Worm (Caenorhabditis elegans) whole organism, young adult: Measurements from ENCODE around the gene vha-14.
A peak's percentile ranks its signal among the peaks of the same experiment; 100 is the strongest.

ENCODE experiments used
- B0019.2 ChIP-seq: fragments of 200-800 bp; sonication (Bioruptor generic); conservative IDR thresholded peaks from 2 replicates; pipeline ENCODE4 v1.3.6; 2022; ENCODE audit warnings: missing genetic modification reagents, missing genetic modification characterization, missing compliant biosample characterization
- F23B12.7 ChIP-seq: sonication (generic microtip); optimal IDR thresholded peaks from 2 replicates; lab custom pipeline; 2017; ENCODE audit warnings: missing genetic modification characterization, mild to moderate bottlenecking, missing compliant biosample characterization, antibody characterized with exemption, moderate library complexity; ENCODE audit not compliant: insufficient read depth
- F52B5.7 ChIP-seq: sonication (generic microtip); optimal IDR thresholded peaks from 2 replicates; lab custom pipeline; 2016; ENCODE audit warnings: mild to moderate bottlenecking, missing genetic modification characterization, missing compliant biosample characterization
- Y53G8AR.9 ChIP-seq: fragments of 200-800 bp; sonication (Bioruptor generic); conservative IDR thresholded peaks from 2 replicates; pipeline ENCODE4 v1.3.6; 2022; ENCODE audit warnings: missing genetic modification reagents, missing genetic modification characterization, missing compliant biosample characterization
- Y67H2A.10 ChIP-seq: fragments of 200-800 bp; sonication (Bioruptor generic); conservative IDR thresholded peaks from 2 replicates; pipeline ENCODE4 v1.3.6; 2022; ENCODE audit warnings: missing genetic modification reagents, missing genetic modification characterization, missing compliant biosample characterization
- Y79H2A.3 ChIP-seq: fragments of 200-800 bp; sonication (Bioruptor generic); conservative IDR thresholded peaks from 2 replicates; pipeline ENCODE4 v1.3.6; 2022; ENCODE audit warnings: missing genetic modification reagents, missing genetic modification characterization, missing compliant biosample characterization
- Y95B8A.8 ChIP-seq: fragments of 200-800 bp; sonication (Bioruptor generic); IDR thresholded peaks from 2 replicates; pipeline ENCODE4 v1.3.6; 2022; ENCODE audit warnings: missing genetic modification reagents, missing genetic modification characterization, missing compliant biosample characterization
- ama-1 ChIP-seq, 3 experiments: fragments of 150-350 bp in 1 of 3; sonication (generic microtip) in 2 of 3; optimal IDR thresholded peaks; 2 replicates each; lab custom pipeline; 2014 to 2018; ENCODE audit warnings: missing biosample characterization in 2 of 3, missing genetic modification characterization in 2 of 3, missing genetic modification reagents in 2 of 3
- aptf-3 ChIP-seq: fragments of 200-800 bp; sonication (Bioruptor generic); IDR thresholded peaks from 2 replicates; pipeline ENCODE4 v1.3.6; 2022; ENCODE audit warnings: missing genetic modification characterization, missing compliant biosample characterization
- atf-7 ChIP-seq: sonication (generic microtip); optimal IDR thresholded peaks from 2 replicates; lab custom pipeline; 2017; ENCODE audit warnings: mild to moderate bottlenecking, missing genetic modification characterization, missing compliant biosample characterization
- attf-3 ChIP-seq: fragments of 200-800 bp; sonication (Bioruptor generic); conservative IDR thresholded peaks from 2 replicates; pipeline ENCODE4 v1.3.6; 2022; ENCODE audit warnings: missing genetic modification reagents, missing genetic modification characterization, missing compliant biosample characterization
- attf-5 ChIP-seq: fragments of 200-800 bp; sonication (Bioruptor generic); optimal IDR thresholded peaks from 2 replicates; lab custom pipeline; 2018; ENCODE audit warnings: mild to moderate bottlenecking, missing genetic modification characterization, missing compliant biosample characterization
- attf-6 ChIP-seq: fragments of 200-800 bp; sonication (Bioruptor generic); IDR thresholded peaks from 2 replicates; pipeline ENCODE4 v1.3.6; 2022; ENCODE audit warnings: missing genetic modification reagents, missing genetic modification characterization, missing compliant biosample characterization
- ceh-100 ChIP-seq: fragments of 200-800 bp; sonication (Bioruptor generic); IDR thresholded peaks from 2 replicates; pipeline ENCODE4 v1.3.6; 2022; ENCODE audit warnings: missing genetic modification reagents, missing genetic modification characterization, missing compliant biosample characterization
- die-1 ChIP-seq: sonication (generic microtip); optimal IDR thresholded peaks from 2 replicates; lab custom pipeline; 2016; ENCODE audit warnings: missing genotype, mild to moderate bottlenecking, missing genetic modification characterization, missing compliant biosample characterization
- egl-18 ChIP-seq: fragments of 200-800 bp; sonication (Bioruptor generic); IDR thresholded peaks from 2 replicates; pipeline ENCODE4 v1.3.6; 2022; ENCODE audit warnings: missing genetic modification reagents, missing genetic modification characterization, missing compliant biosample characterization
- fkh-3 ChIP-seq: sonication (generic microtip); optimal IDR thresholded peaks from 2 replicates; lab custom pipeline; 2016; ENCODE audit warnings: mild to moderate bottlenecking, missing genetic modification characterization, missing compliant biosample characterization
- him-1 ChIP-seq: sonication (generic microtip); optimal IDR thresholded peaks from 2 replicates; lab custom pipeline; 2016; ENCODE audit warnings: missing genotype, missing genetic modification reagents, missing genetic modification characterization, missing compliant biosample characterization
- lag-1 ChIP-seq: fragments of 200-800 bp; sonication (Bioruptor generic); IDR thresholded peaks from 2 replicates; pipeline ENCODE4 v1.3.6; 2022; ENCODE audit warnings: missing genetic modification reagents, missing genetic modification characterization, missing compliant biosample characterization
- let-607 ChIP-seq, 2 experiments: fragments of 200-800 bp in 1 of 2; sonication (Bioruptor generic) in 1 of 2; sonication (generic microtip) in 1 of 2; optimal IDR thresholded peaks; 2 replicates each; lab custom pipeline; 2016 to 2018; ENCODE audit warnings: mild to moderate bottlenecking in 2 of 2, missing compliant biosample characterization in 2 of 2, missing genetic modification characterization in 2 of 2, moderate library complexity in 2 of 2, missing genotype in 1 of 2
- lin-26 ChIP-seq: fragments of 200-800 bp; sonication (Bioruptor generic); IDR thresholded peaks from 2 replicates; pipeline ENCODE4 v1.3.6; 2022; ENCODE audit warnings: missing genetic modification reagents, missing genetic modification characterization, missing compliant biosample characterization
- lin-40 ChIP-seq: sonication (generic microtip); optimal IDR thresholded peaks from 2 replicates; lab custom pipeline; 2016; ENCODE audit warnings: missing genetic modification characterization, mild to moderate bottlenecking, missing compliant biosample characterization, missing genotype, missing genetic modification reagents
- lsl-1 ChIP-seq: fragments of 200-800 bp; sonication (Bioruptor generic); optimal IDR thresholded peaks from 2 replicates; lab custom pipeline; 2018; ENCODE audit warnings: mild to moderate bottlenecking, missing genetic modification characterization, moderate library complexity, missing compliant biosample characterization
- madf-10 ChIP-seq: sonication (generic microtip); optimal IDR thresholded peaks from 2 replicates; lab custom pipeline; 2016; ENCODE audit warnings: mild to moderate bottlenecking, missing genetic modification characterization, missing compliant biosample characterization
- madf-3 ChIP-seq: fragments of 200-800 bp; sonication (Bioruptor generic); IDR thresholded peaks from 2 replicates; pipeline ENCODE4 v1.3.6; 2022; ENCODE audit warnings: missing genetic modification reagents, missing genetic modification characterization, missing compliant biosample characterization
- madf-6 ChIP-seq: fragments of 200-800 bp; sonication (Bioruptor generic); IDR thresholded peaks from 2 replicates; pipeline ENCODE4 v1.3.6; 2022; ENCODE audit warnings: missing genetic modification reagents, missing genetic modification characterization, missing compliant biosample characterization
- mcd-1 ChIP-seq: fragments of 200-800 bp; sonication (Bioruptor generic); IDR thresholded peaks from 2 replicates; pipeline ENCODE4 v1.3.6; 2022; ENCODE audit warnings: missing genetic modification reagents, missing genetic modification characterization, missing compliant biosample characterization
- nhr-80 ChIP-seq: sonication (generic microtip); optimal IDR thresholded peaks from 2 replicates; lab custom pipeline; 2016; ENCODE audit warnings: missing genetic modification characterization, missing compliant biosample characterization
- rec-8 ChIP-seq, 2 experiments: sonication (generic microtip); optimal IDR thresholded peaks; 2 replicates each; lab custom pipeline; 2016; ENCODE audit warnings: mild to moderate bottlenecking in 2 of 2, missing genetic modification characterization in 2 of 2, missing genetic modification reagents in 2 of 2, missing genotype in 2 of 2, missing biosample characterization in 1 of 2, missing compliant biosample characterization in 1 of 2, moderate library complexity in 1 of 2
- repo-1 ChIP-seq: sonication (generic microtip); optimal IDR thresholded peaks from 2 replicates; lab custom pipeline; 2017; ENCODE audit warnings: mild to moderate bottlenecking, missing genetic modification characterization, missing compliant biosample characterization
- snpc-1.1 ChIP-seq: sonication (generic microtip); optimal IDR thresholded peaks from 2 replicates; lab custom pipeline; 2017; ENCODE audit warnings: missing genetic modification characterization, mild to moderate bottlenecking, missing compliant biosample characterization, antibody characterized with exemption, moderate library complexity, missing genotype, missing genetic modification reagents; ENCODE audit not compliant: insufficient read depth
- snpc-1.3 ChIP-seq: sonication (generic microtip); optimal IDR thresholded peaks from 2 replicates; lab custom pipeline; 2017; ENCODE audit warnings: missing genetic modification characterization, mild to moderate bottlenecking, missing compliant biosample characterization, antibody characterized with exemption, moderate library complexity, missing genotype, missing genetic modification reagents; ENCODE audit not compliant: insufficient read depth
- snpc-4 ChIP-seq, 5 experiments: fragments of 150-350 bp in 1 of 5; sonication (generic microtip) in 4 of 5; optimal IDR thresholded peaks; 2 replicates each; lab custom pipeline; 2014 to 2018; ENCODE audit warnings: missing genetic modification characterization in 5 of 5, missing biosample characterization in 3 of 5, antibody characterized with exemption in 2 of 5, mild to moderate bottlenecking in 2 of 5, missing compliant biosample characterization in 2 of 5, missing genotype in 2 of 5, moderate library complexity in 2 of 5, missing genetic modification reagents in 1 of 5
- somi-1 ChIP-seq: fragments of 200-800 bp; sonication (Bioruptor generic); optimal IDR thresholded peaks from 2 replicates; lab custom pipeline; 2018; ENCODE audit warnings: mild to moderate bottlenecking, missing genetic modification characterization, missing compliant biosample characterization
- tbp1 ChIP-seq: fragments of 200-800 bp; sonication (Bioruptor generic); optimal IDR thresholded peaks from 2 replicates; lab custom pipeline; 2018; ENCODE audit warnings: mild to moderate bottlenecking, missing genetic modification characterization, missing compliant biosample characterization
- unc-130 ChIP-seq: sonication (generic microtip); optimal IDR thresholded peaks from 2 replicates; lab custom pipeline; 2016; ENCODE audit warnings: missing genetic modification reagents, missing genetic modification characterization, missing compliant biosample characterization
- zfh-2 ChIP-seq: fragments of 200-800 bp; sonication (Bioruptor generic); conservative IDR thresholded peaks from 2 replicates; pipeline ENCODE4 v1.3.6; 2022; ENCODE audit warnings: missing genetic modification reagents, missing genetic modification characterization, missing compliant biosample characterization
- ztf-18 ChIP-seq: sonication (generic microtip); optimal IDR thresholded peaks from 2 replicates; lab custom pipeline; 2016; ENCODE audit warnings: missing genotype, mild to moderate bottlenecking, missing genetic modification characterization, missing compliant biosample characterization
- ztf-28 ChIP-seq: fragments of 200-800 bp; sonication (Bioruptor generic); IDR thresholded peaks from 2 replicates; pipeline ENCODE4 v1.3.6; 2022; ENCODE audit warnings: missing genetic modification reagents, missing genetic modification characterization, missing compliant biosample characterization

vha-14 gene

ce11 chrIII:9507799-9508198 lies at the start of gene vha-14:
vha-14 (plus strand) TSS chrIII:9508100.
- TF ChIP-seq somi-1 (GFP tag; lab: Kevin White, UChicago) (no peak), mcd-1 (GFP tag; lab: Robert Waterston, UW) (peak; percentile 38; the same call in 1 of the 2 replicates), F23B12.7 (tag; lab: Kevin White, UChicago) (peak; percentile 25), attf-5 (GFP tag; lab: Kevin White, UChicago) (peak; percentile 39), Y67H2A.10 (GFP tag; lab: Robert Waterston, UW) (no peak), nhr-80 (tag; lab: Kevin White, UChicago) (peak; percentile 63)

ce11 chrIII:9461894-9462784 lies 45.8 kb upstream of the vha-14 start:
- peak; percentile 21 for TF ChIP-seq F52B5.7
- 0 out of 2 replicates have a peak, but pooled peaks have one; percentile 5 for TF ChIP-seq ztf-28
- peak; percentile 24 for TF ChIP-seq ztf-18 (tag; lab: Kevin White, UChicago)
- TF ChIP-seq let-607 (tag; optimal IDR thresholded peaks at IDR 0.05; lab: Kevin White, UChicago), result no peak
- no peak for TF ChIP-seq madf-3 (GFP tag; lab: Robert Waterston, UW)
- peak; percentile 26 for TF ChIP-seq tbp1 (GFP tag; lab: Kevin White, UChicago)
- peak; percentile 32 for TF ChIP-seq atf-7
- TF ChIP-seq zfh-2 (GFP tag; lab: Robert Waterston, UW), result peak; percentile 59
- TF ChIP-seq die-1 (tag; lab: Kevin White, UChicago), result peak; percentile 45
- no peak for TF ChIP-seq lin-40 (tag; lab: Kevin White, UChicago)
- TF ChIP-seq lsl-1, result peak; percentile 17
- peak; percentile 16; the same call in 1 of the 2 replicates for TF ChIP-seq ceh-100 (GFP tag; lab: Robert Waterston, UW)
- TF ChIP-seq Y79H2A.3, result peak; percentile 31; the same call in 1 of the 2 replicates
- TF ChIP-seq aptf-3, result 0 out of 2 replicates have a peak, but pooled peaks have one; percentile 47
- TF ChIP-seq madf-10, result no peak
- peak; percentile 72; the same call in 1 of the 2 replicates for TF ChIP-seq lin-26 (GFP tag; lab: Robert Waterston, UW)
- no peak for TF ChIP-seq lag-1 (GFP tag; lab: Robert Waterston, UW)
- peak in 1 of 2 experiments; percentile 44 for TF ChIP-seq rec-8 (tag; optimal IDR thresholded peaks at IDR 0.05; lab: Kevin White, UChicago)

- TF ChIP-seq snpc-4 (GFP tag; optimal IDR thresholded peaks at IDR 0.05; lab: Kevin White, UChicago) (no peak), snpc-4 (tag; optimal IDR thresholded peaks at IDR 0.05; lab: Kevin White, UChicago) (peak in 1 of 4 experiments; percentile 40), Y53G8AR.9 (GFP tag; lab: Robert Waterston, UW) (no peak; the same call in 1 of the 2 replicates), snpc-1.1 (tag; lab: Kevin White, UChicago) (peak; percentile 33), B0019.2 (GFP tag; lab: Robert Waterston, UW) (no peak), attf-6 (GFP tag; lab: Robert Waterston, UW) (0 out of 2 replicates have a peak, but pooled peaks have one; percentile 21), repo-1 (peak; percentile 37), lsl-1 (peak; percentile 1), snpc-1.3 (peak; percentile 37), ama-1 (optimal IDR thresholded peaks at IDR 0.05; lab: Kevin White, UChicago) (no peak), ama-1 (GFP tag; optimal IDR thresholded peaks at IDR 0.05; lab: Kevin White, UChicago) (peak in 1 of 2 experiments; percentile 16), attf-3 (GFP tag; lab: Robert Waterston, UW) (no peak), egl-18 (no peak), fkh-3 (tag; lab: Kevin White, UChicago) (peak; percentile 60), madf-6 (GFP tag; lab: Robert Waterston, UW) (peak; percentile 41; the same call in 1 of the 2 replicates), Y95B8A.8 (GFP tag; lab: Robert Waterston, UW) (peak; percentile 75), unc-130 (GFP tag; lab: Kevin White, UChicago) (peak; percentile 27), him-1 (tag; lab: Kevin White, UChicago) (peak; percentile 33)
Measured at ce11 chrIII:9462785-9463467, 45.0 kb upstream of the vha-14 start.
